Worm (Caenorhabditis elegans) whole organism, late embryonic: ENCODE measurements around the gene F49E12.7.

Experiments used
- C38D4.7 ChIP-seq: fragments of 200-800 bp; sonication (Bioruptor generic); optimal IDR thresholded peaks from 2 replicates; lab custom pipeline; 2018; ENCODE audit warnings: mild to moderate bottlenecking, missing genetic modification characterization, moderate library complexity, missing compliant biosample characterization
- F13H6.1 ChIP-seq: sonication (generic microtip); optimal IDR thresholded peaks from 2 replicates; lab custom pipeline; 2016; ENCODE audit warnings: missing genetic modification characterization, missing compliant biosample characterization
- K09A11.1 ChIP-seq: sonication (generic microtip); optimal IDR thresholded peaks from 2 replicates; lab custom pipeline; 2017; ENCODE audit warnings: antibody characterized with exemption, mild to moderate bottlenecking, missing genetic modification characterization, missing compliant biosample characterization; ENCODE audit not compliant: insufficient read depth
- ama-1 ChIP-seq: fragments of 150-350 bp; optimal IDR thresholded peaks from 2 replicates; lab custom pipeline; 2014
- ceh-2 ChIP-seq: sonication (generic microtip); optimal IDR thresholded peaks from 2 replicates; lab custom pipeline; 2016; ENCODE audit warnings: missing genotype, missing genetic modification characterization, missing compliant biosample characterization
- ceh-30 ChIP-seq: fragments of 150-350 bp; optimal IDR thresholded peaks from 2 replicates; lab custom pipeline; 2014; ENCODE audit warnings: missing biosample characterization, missing genetic modification characterization
- ceh-45 ChIP-seq: fragments of 200-800 bp; sonication (Bioruptor generic); IDR thresholded peaks from 2 replicates; pipeline ENCODE4 v1.3.6; 2022; ENCODE audit warnings: missing genetic modification reagents, missing genetic modification characterization, missing compliant biosample characterization
- ceh-48 ChIP-seq: sonication (generic microtip); optimal IDR thresholded peaks from 2 replicates; lab custom pipeline; 2016; ENCODE audit warnings: missing genetic modification characterization, inconsistent platforms, missing compliant biosample characterization
- ceh-6 ChIP-seq: fragments of 200-800 bp; sonication (Bioruptor generic); optimal IDR thresholded peaks from 2 replicates; lab custom pipeline; 2018; ENCODE audit warnings: mild to moderate bottlenecking, missing genetic modification characterization, missing compliant biosample characterization
- ceh-9 ChIP-seq: sonication (generic microtip); optimal IDR thresholded peaks from 2 replicates; lab custom pipeline; 2016; ENCODE audit warnings: mild to moderate bottlenecking, missing genetic modification characterization, inconsistent platforms, missing compliant biosample characterization
- dmd-4 ChIP-seq: sonication (generic microtip); optimal IDR thresholded peaks from 2 replicates; lab custom pipeline; 2016; ENCODE audit warnings: borderline replicate concordance, missing genetic modification characterization, missing compliant biosample characterization
- elt-2 ChIP-seq: sonication (generic microtip); optimal IDR thresholded peaks from 2 replicates; lab custom pipeline; 2016; ENCODE audit warnings: missing genetic modification reagents, missing genetic modification characterization, missing compliant biosample characterization
- elt-4 ChIP-seq: sonication (generic microtip); optimal IDR thresholded peaks from 2 replicates; lab custom pipeline; 2016; ENCODE audit warnings: missing genetic modification characterization, missing compliant biosample characterization
- ets-4 ChIP-seq: sonication (generic microtip); optimal IDR thresholded peaks from 2 replicates; lab custom pipeline; 2016; ENCODE audit warnings: missing genetic modification characterization, missing compliant biosample characterization
- fax-1 ChIP-seq: sonication (generic microtip); optimal IDR thresholded peaks from 2 replicates; lab custom pipeline; 2016; ENCODE audit warnings: missing genotype, missing genetic modification characterization, missing compliant biosample characterization
- fkh-10 ChIP-seq: fragments of 150-350 bp; optimal IDR thresholded peaks from 2 replicates; lab custom pipeline; 2014; ENCODE audit warnings: missing biosample characterization, missing genetic modification reagents, missing genetic modification characterization
- gmeb-2 ChIP-seq: sonication (generic microtip); optimal IDR thresholded peaks from 2 replicates; lab custom pipeline; 2016; ENCODE audit warnings: missing genetic modification characterization, inconsistent platforms, missing compliant biosample characterization
- hlh-13 ChIP-seq: fragments of 200-800 bp; sonication (Bioruptor generic); optimal IDR thresholded peaks from 2 replicates; lab custom pipeline; 2018; ENCODE audit warnings: mild to moderate bottlenecking, missing genetic modification characterization, missing compliant biosample characterization
- hlh-15 ChIP-seq: sonication (generic microtip); optimal IDR thresholded peaks from 2 replicates; lab custom pipeline; 2016; ENCODE audit warnings: missing genetic modification characterization, missing compliant biosample characterization
- hlh-6 ChIP-seq: sonication (generic microtip); optimal IDR thresholded peaks from 2 replicates; lab custom pipeline; 2016; ENCODE audit warnings: missing genotype, missing genetic modification characterization, missing compliant biosample characterization
- lim-6 ChIP-seq: sonication (generic microtip); optimal IDR thresholded peaks from 2 replicates; lab custom pipeline; 2016; ENCODE audit warnings: missing genetic modification characterization, missing compliant biosample characterization
- lin-11 ChIP-seq: fragments of 200-800 bp; sonication (Bioruptor generic); optimal IDR thresholded peaks from 2 replicates; lab custom pipeline; 2018; ENCODE audit warnings: mild to moderate bottlenecking, missing genetic modification characterization, missing compliant biosample characterization
- madf-2 ChIP-seq: sonication (generic microtip); optimal IDR thresholded peaks from 2 replicates; lab custom pipeline; 2017; ENCODE audit warnings: missing genetic modification characterization, missing compliant biosample characterization
- nfya-1 ChIP-seq: sonication (generic microtip); optimal IDR thresholded peaks from 2 replicates; lab custom pipeline; 2017; ENCODE audit warnings: missing genetic modification characterization, mild to moderate bottlenecking, missing compliant biosample characterization, antibody characterized with exemption, moderate library complexity
- pat-9 ChIP-seq: fragments of 200-800 bp; sonication (Bioruptor generic); optimal IDR thresholded peaks from 2 replicates; lab custom pipeline; 2018; ENCODE audit warnings: mild to moderate bottlenecking, missing genetic modification characterization, moderate library complexity, missing compliant biosample characterization
- pha-4 ChIP-seq: fragments of 150-350 bp; optimal IDR thresholded peaks from 2 replicates; lab custom pipeline; 2018; ENCODE audit warnings: missing biosample characterization, missing genetic modification reagents, missing genetic modification characterization
- pqm-1 ChIP-seq: sonication (generic microtip); optimal IDR thresholded peaks from 2 replicates; lab custom pipeline; 2016; ENCODE audit warnings: missing genetic modification characterization, missing compliant biosample characterization
- pros-1 ChIP-seq: fragments of 150-350 bp; optimal IDR thresholded peaks from 2 replicates; lab custom pipeline; 2014; ENCODE audit warnings: missing biosample characterization, missing genetic modification reagents, missing genetic modification characterization
- rnt-1 ChIP-seq: sonication (generic microtip); optimal IDR thresholded peaks from 2 replicates; lab custom pipeline; 2016; ENCODE audit warnings: missing genetic modification characterization, missing compliant biosample characterization
- sdc-2 ChIP-seq: sonication (generic microtip); optimal IDR thresholded peaks from 2 replicates; lab custom pipeline; 2016; ENCODE audit warnings: missing genotype, missing genetic modification characterization, missing compliant biosample characterization
- sox-4 ChIP-seq: sonication (generic microtip); optimal IDR thresholded peaks from 2 replicates; lab custom pipeline; 2017; ENCODE audit warnings: mild to moderate bottlenecking, missing genetic modification characterization, inconsistent platforms, missing compliant biosample characterization
- syd-9 ChIP-seq: sonication (generic microtip); optimal IDR thresholded peaks from 2 replicates; lab custom pipeline; 2016; ENCODE audit warnings: mild to moderate bottlenecking, missing genetic modification characterization, moderate library complexity, missing compliant biosample characterization
- tbx-2 ChIP-seq: sonication (generic microtip); optimal IDR thresholded peaks from 2 replicates; lab custom pipeline; 2016; ENCODE audit warnings: missing genetic modification characterization, missing compliant biosample characterization
- tbx-7 ChIP-seq: sonication (generic microtip); optimal IDR thresholded peaks from 2 replicates; lab custom pipeline; 2016; ENCODE audit warnings: missing genotype, missing genetic modification characterization, missing compliant biosample characterization
- unc-86 ChIP-seq: sonication (generic microtip); optimal IDR thresholded peaks from 2 replicates; lab custom pipeline; 2016; ENCODE audit warnings: missing genetic modification characterization, missing compliant biosample characterization

F49E12.7 gene

ce11 chrII:8405303-8405702, 9.4 kb upstream of the F49E12.7 start, which contains the start of gene ubc-24:
TSS of gene ubc-24 (plus strand) at chrII:8405603.
- TF ChIP-seq ama-1 (lab: Kevin White, UChicago) (no peak), C38D4.7 (GFP tag; lab: Kevin White, UChicago) (no peak), fax-1 (tag; lab: Kevin White, UChicago) (no peak), unc-86 (tag; lab: Kevin White, UChicago) (no peak), ceh-30 (tag; lab: Kevin White, UChicago) (no peak), tbx-7 (tag; lab: Kevin White, UChicago) (no peak), dmd-4 (no peak), lim-6 (no peak), ceh-2 (tag; lab: Kevin White, UChicago) (no peak), hlh-15 (tag; lab: Kevin White, UChicago) (no peak), pha-4 (tag; lab: Kevin White, UChicago) (no peak), hlh-6 (tag; lab: Kevin White, UChicago) (no peak), K09A11.1 (no peak), syd-9 (tag; lab: Kevin White, UChicago) (no peak), elt-2 (tag; lab: Kevin White, UChicago) (no peak), sox-4 (tag; lab: Kevin White, UChicago) (no peak), elt-4 (tag; lab: Kevin White, UChicago) (no peak), pat-9 (tag; lab: Kevin White, UChicago) (no peak), tbx-2 (tag; lab: Kevin White, UChicago) (no peak)

- TF ChIP-seq nfya-1 (tag; lab: Kevin White, UChicago) (no peak), hlh-6 (tag; lab: Kevin White, UChicago) (no peak), madf-2 (tag; lab: Kevin White, UChicago) (no peak), pros-1 (tag; lab: Kevin White, UChicago) (no peak), ama-1 (lab: Kevin White, UChicago) (no peak), sdc-2 (tag; lab: Kevin White, UChicago) (no peak), ceh-45 (GFP tag; lab: Robert Waterston, UW) (no peak), tbx-7 (tag; lab: Kevin White, UChicago) (no peak), ets-4 (tag; lab: Kevin White, UChicago) (no peak), pqm-1 (tag; lab: Kevin White, UChicago) (no peak), ceh-6 (GFP tag; lab: Kevin White, UChicago) (no peak), dmd-4 (no peak), hlh-13 (no peak), fkh-10 (no peak), lin-11 (tag; lab: Kevin White, UChicago) (no peak), F13H6.1 (no peak), lim-6 (no peak), ceh-48 (tag; lab: Kevin White, UChicago) (no peak)
These were observed 8.8 kb upstream of the F49E12.7 start, which contains the start of gene skpo-1 for ce11 chrII:8404748-8405147. TSS of gene skpo-1 (minus strand) at chrII:8404848.

- TF ChIP-seq gmeb-2 (tag; lab: Kevin White, UChicago) = no peak
- peak; percentile 41 for TF ChIP-seq elt-2 (tag; lab: Kevin White, UChicago)
These were observed 4.1 kb upstream of the F49E12.7 start for ce11 chrII:8399997-8400396.

- TF ChIP-seq pros-1 (tag; lab: Kevin White, UChicago) (no peak), sox-4 (tag; lab: Kevin White, UChicago) (no peak), C38D4.7 (GFP tag; lab: Kevin White, UChicago) (no peak), rnt-1 (no peak), ceh-9 (tag; lab: Kevin White, UChicago) (no peak), pat-9 (tag; lab: Kevin White, UChicago) (no peak)
These were observed 3.1 kb upstream of the F49E12.7 start, which contains the start of gene dod-23 for ce11 chrII:8399064-8399463. TSS of gene dod-23 (minus strand) at chrII:8399164.
